Worm (Caenorhabditis elegans) whole organism, early embryonic: ENCODE results near the gene T04C12.7.

Source experiments
- B0310.2 ChIP-seq: sonication (generic microtip); optimal IDR thresholded peaks from 2 replicates; lab custom pipeline; 2016; ENCODE audit warnings: mild to moderate bottlenecking, missing genetic modification characterization, missing compliant biosample characterization
- aly-1 ChIP-seq: sonication (generic microtip); optimal IDR thresholded peaks from 2 replicates; lab custom pipeline; 2016; ENCODE audit warnings: missing genetic modification characterization, missing compliant biosample characterization
- ama-1 ChIP-seq: fragments of 150-350 bp; optimal IDR thresholded peaks from 2 replicates; lab custom pipeline; 2014
- ceh-13 ChIP-seq: fragments of 200-800 bp; sonication (Bioruptor generic); optimal IDR thresholded peaks from 2 replicates; lab custom pipeline; 2018; ENCODE audit warnings: mild to moderate bottlenecking, missing genetic modification characterization, missing compliant biosample characterization
- ceh-36 ChIP-seq: sonication (generic microtip); optimal IDR thresholded peaks from 2 replicates; lab custom pipeline; 2016; ENCODE audit warnings: missing genetic modification characterization, inconsistent platforms, missing compliant biosample characterization
- ets-7 ChIP-seq: sonication (generic microtip); optimal IDR thresholded peaks from 2 replicates; lab custom pipeline; 2016; ENCODE audit warnings: missing genotype, missing genetic modification characterization, missing compliant biosample characterization
- flt-1 ChIP-seq: fragments of 200-800 bp; sonication (Bioruptor generic); IDR thresholded peaks from 2 replicates; pipeline ENCODE4 v1.3.6; 2022; ENCODE audit warnings: missing genetic modification characterization, missing compliant biosample characterization
- hmbx-1 ChIP-seq: sonication (generic microtip); optimal IDR thresholded peaks from 2 replicates; lab custom pipeline; 2016; ENCODE audit warnings: mild to moderate bottlenecking, missing genetic modification characterization, missing compliant biosample characterization
- hmg-4 ChIP-seq: fragments of 200-800 bp; sonication (Bioruptor generic); optimal IDR thresholded peaks from 2 replicates; lab custom pipeline; 2018; ENCODE audit warnings: mild to moderate bottlenecking, missing genetic modification characterization, missing compliant biosample characterization
- pes-1 ChIP-seq: fragments of 200-800 bp; sonication (Bioruptor generic); IDR thresholded peaks from 2 replicates; pipeline ENCODE4 v1.3.6; 2022; ENCODE audit warnings: missing genetic modification reagents, missing genetic modification characterization, missing compliant biosample characterization
- scrt-1 ChIP-seq: fragments of 200-800 bp; sonication (Bioruptor generic); IDR thresholded peaks from 2 replicates; pipeline ENCODE4 v1.3.6; 2022; ENCODE audit warnings: missing genetic modification characterization, missing compliant biosample characterization
- sea-1 ChIP-seq: fragments of 200-800 bp; sonication (Bioruptor generic); conservative IDR thresholded peaks from 2 replicates; pipeline ENCODE4 v1.3.6; 2022; ENCODE audit warnings: missing genetic modification characterization, missing compliant biosample characterization
- tbx-11 ChIP-seq: fragments of 200-800 bp; sonication (Bioruptor generic); IDR thresholded peaks from 2 replicates; pipeline ENCODE4 v1.3.6; 2022; ENCODE audit warnings: missing genetic modification characterization, missing compliant biosample characterization

DNA sequence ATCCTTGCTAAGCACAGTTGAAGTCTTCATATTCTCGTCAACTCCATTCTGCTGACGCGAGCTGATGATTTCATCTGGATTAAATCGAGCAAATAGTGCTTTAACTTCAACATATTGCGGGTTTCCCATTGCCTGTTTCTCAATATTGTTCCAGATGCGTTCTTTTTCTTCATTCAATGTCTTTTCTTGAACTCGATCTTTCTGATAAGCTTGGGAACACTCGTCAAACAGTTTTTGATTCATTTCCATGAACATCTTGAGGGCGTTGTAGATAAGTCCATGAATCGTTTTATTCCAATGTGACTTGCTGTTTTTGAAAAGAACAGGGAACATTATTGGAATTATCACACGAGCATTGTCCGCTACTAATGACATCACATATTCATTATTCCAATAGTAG is 26.2 kb upstream of the T04C12.7 start:
- no peak for TF ChIP-seq ama-1 (lab: Kevin White, UChicago)
- no peak for TF ChIP-seq ceh-36 (tag; lab: Kevin White, UChicago)
- TF ChIP-seq B0310.2: no peak
- TF ChIP-seq flt-1 (GFP tag; lab: Robert Waterston, UW): no peak
- TF ChIP-seq ets-7 (tag; lab: Kevin White, UChicago): no peak
- TF ChIP-seq tbx-11: no peak
- no peak for TF ChIP-seq aly-1
- no peak for TF ChIP-seq pes-1 (GFP tag; lab: Robert Waterston, UW)
- no peak for TF ChIP-seq scrt-1 (GFP tag; lab: Robert Waterston, UW)
- TF ChIP-seq ceh-13 (GFP tag; lab: Kevin White, UChicago): no peak
- no peak for TF ChIP-seq sea-1 (GFP tag; lab: Robert Waterston, UW)
- TF ChIP-seq hmg-4 (GFP tag; lab: Kevin White, UChicago): no peak
- TF ChIP-seq hmbx-1 (tag; lab: Kevin White, UChicago): no peak
